Fruit fly (Drosophila melanogaster) whole organism, embryonic: Measurements from ENCODE around the gene CG15916.
A peak's percentile ranks its signal among the peaks of the same experiment; 100 is the strongest.

Source experiments
- Atf6 ChIP-seq: fragments of 200-800 bp; sonication (Bioruptor generic); IDR thresholded peaks from 2 replicates; pipeline ENCODE4 v1.3.6; 2022; ENCODE audit warnings: missing biosample characterization, missing genetic modification characterization
- BEAF-32 ChIP-seq: fragments of 200-800 bp; sonication (Bioruptor generic); optimal IDR thresholded peaks from 3 replicates; lab custom pipeline; 2017; ENCODE audit warnings: missing biosample characterization, missing genetic modification characterization, mild to moderate bottlenecking, moderate library complexity, missing genetic modification reagents
- Bdp1 ChIP-seq: fragments of 200-800 bp; sonication (Bioruptor generic); optimal IDR thresholded peaks from 3 replicates; lab custom pipeline; 2016; ENCODE audit warnings: missing biosample characterization, missing genetic modification characterization
- CG10431 ChIP-seq: fragments of 200-800 bp; sonication (Bioruptor generic); optimal IDR thresholded peaks from 3 replicates; lab custom pipeline; 2018; ENCODE audit warnings: missing biosample characterization, mild to moderate bottlenecking, missing genetic modification characterization
- CG10462 ChIP-seq: fragments of 200-800 bp; sonication (Bioruptor generic); optimal IDR thresholded peaks from 2 replicates; lab custom pipeline; 2016; ENCODE audit warnings: missing biosample characterization, missing genetic modification characterization
- CG10959 ChIP-seq: fragments of 200-800 bp; sonication (Bioruptor generic); IDR thresholded peaks from 2 replicates; pipeline ENCODE4 v1.3.6; 2022; ENCODE audit warnings: missing biosample characterization, missing genetic modification characterization
- CG12071 ChIP-seq: fragments of 200-800 bp; sonication (Bioruptor generic); optimal IDR thresholded peaks from 3 replicates; lab custom pipeline; 2018; ENCODE audit warnings: missing biosample characterization, mild to moderate bottlenecking, missing genetic modification characterization
- CG12769 ChIP-seq: fragments of 200-800 bp; sonication (Bioruptor generic); optimal IDR thresholded peaks from 2 replicates; lab custom pipeline; 2019; ENCODE audit warnings: missing biosample characterization, mild to moderate bottlenecking, missing genetic modification characterization, moderate library complexity
- CG15479 ChIP-seq: fragments of 200-800 bp; sonication (Bioruptor generic); optimal IDR thresholded peaks from 3 replicates; lab custom pipeline; 2019; ENCODE audit warnings: missing biosample characterization, mild to moderate bottlenecking, missing genetic modification characterization, moderate library complexity
- CG1602 ChIP-seq: fragments of 200-800 bp; sonication (Bioruptor generic); optimal IDR thresholded peaks from 3 replicates; lab custom pipeline; 2016; ENCODE audit warnings: missing biosample characterization, missing genetic modification characterization
- CG2202 ChIP-seq: fragments of 200-800 bp; sonication (Bioruptor generic); optimal IDR thresholded peaks from 2 replicates; lab custom pipeline; 2018; ENCODE audit warnings: missing biosample characterization, mild to moderate bottlenecking, missing genetic modification characterization
- CG30431 ChIP-seq: fragments of 200-800 bp; sonication (Bioruptor generic); optimal IDR thresholded peaks from 2 replicates; lab custom pipeline; 2017; ENCODE audit warnings: missing biosample characterization, missing genetic modification characterization
- CG31388 ChIP-seq: fragments of 200-800 bp; sonication (Bioruptor generic); optimal IDR thresholded peaks from 2 replicates; lab custom pipeline; 2016; ENCODE audit warnings: missing biosample characterization, missing genetic modification characterization
- CG33213 ChIP-seq: fragments of 200-800 bp; sonication (Bioruptor generic); optimal IDR thresholded peaks from 3 replicates; lab custom pipeline; 2016; ENCODE audit warnings: missing biosample characterization, missing genetic modification characterization
- CG43689 ChIP-seq: fragments of 200-800 bp; sonication (Bioruptor generic); IDR thresholded peaks from 2 replicates; pipeline ENCODE4 v1.3.6; 2022; ENCODE audit warnings: missing biosample characterization, missing genetic modification characterization
- CG6254 ChIP-seq: fragments of 200-800 bp; sonication (Bioruptor generic); optimal IDR thresholded peaks from 3 replicates; lab custom pipeline; 2017; ENCODE audit warnings: mild to moderate bottlenecking, missing biosample characterization, missing genetic modification reagents, missing genetic modification characterization
- CG7357 ChIP-seq: fragments of 200-800 bp; sonication (Bioruptor generic); IDR thresholded peaks from 3 replicates; pipeline ENCODE4 v1.3.6; 2022; ENCODE audit warnings: missing biosample characterization, missing genetic modification characterization
- CG7556 ChIP-seq: fragments of 200-800 bp; sonication (Bioruptor generic); optimal IDR thresholded peaks from 2 replicates; lab custom pipeline; 2017; ENCODE audit warnings: missing biosample characterization, mild to moderate bottlenecking, missing genetic modification characterization
- CG7839 ChIP-seq: fragments of 200-800 bp; sonication (Bioruptor generic); optimal IDR thresholded peaks from 3 replicates; lab custom pipeline; 2018; ENCODE audit warnings: missing biosample characterization, mild to moderate bottlenecking, missing genetic modification characterization, moderate library complexity
- CG8765 ChIP-seq: fragments of 200-800 bp; sonication (Bioruptor generic); IDR thresholded peaks from 2 replicates; pipeline ENCODE4 v1.3.6; 2022; ENCODE audit warnings: missing biosample characterization, missing genetic modification characterization
- CG8944 ChIP-seq: fragments of 200-800 bp; sonication (Bioruptor generic); optimal IDR thresholded peaks from 3 replicates; lab custom pipeline; 2016; ENCODE audit warnings: missing biosample characterization, missing genetic modification characterization
- CG9876 ChIP-seq: fragments of 200-800 bp; sonication (Bioruptor generic); optimal IDR thresholded peaks from 2 replicates; lab custom pipeline; 2016; ENCODE audit warnings: missing biosample characterization, missing genetic modification characterization
- D ChIP-seq, 2 experiments: fragments of 200-800 bp in 1 of 2; fragments of >200 bp in 1 of 2; sonication (Bioruptor generic) in 1 of 2; optimal IDR thresholded peaks; 2 replicates in 1 of 2; 3 replicates in 1 of 2; lab custom pipeline; 2017; ENCODE audit warnings: mild to moderate bottlenecking in 1 of 2, missing biosample characterization in 1 of 2, missing genetic modification characterization in 1 of 2, missing genetic modification reagents in 1 of 2
- Doc3 ChIP-seq: fragments of 200-800 bp; sonication (Bioruptor generic); IDR thresholded peaks from 3 replicates; pipeline ENCODE4 v1.3.6; 2022; ENCODE audit warnings: missing biosample characterization, missing genetic modification characterization; ENCODE audit not compliant: partially characterized antibody
- Ets65A ChIP-seq: fragments of 200-800 bp; sonication (Bioruptor generic); peaks from one replicate; lab custom pipeline; 2016; ENCODE audit warnings: missing biosample characterization, missing genetic modification characterization
- Fer1 ChIP-seq: fragments of 200-800 bp; sonication (Bioruptor generic); optimal IDR thresholded peaks from 2 replicates; lab custom pipeline; 2017; ENCODE audit warnings: missing biosample characterization, mild to moderate bottlenecking, missing genetic modification characterization
- HLH4C ChIP-seq: fragments of 200-800 bp; sonication (Bioruptor generic); IDR thresholded peaks from 3 replicates; pipeline ENCODE4 v1.3.6; 2022; ENCODE audit warnings: missing biosample characterization, missing genetic modification characterization; ENCODE audit not compliant: partially characterized antibody
- Hey ChIP-seq: fragments of 200-800 bp; sonication (Bioruptor generic); optimal IDR thresholded peaks from 3 replicates; lab custom pipeline; 2018; ENCODE audit warnings: missing biosample characterization, mild to moderate bottlenecking, missing genetic modification characterization
- Hr51 ChIP-seq, 2 experiments: fragments of 200-800 bp; sonication (Bioruptor generic); optimal IDR thresholded peaks; 2 replicates in 1 of 2; 3 replicates in 1 of 2; lab custom pipeline; 2016 to 2018; ENCODE audit warnings: missing biosample characterization in 2 of 2, missing genetic modification characterization in 2 of 2, mild to moderate bottlenecking in 1 of 2, moderate library complexity in 1 of 2
- Nf-YB ChIP-seq: fragments of 200-800 bp; sonication (Bioruptor generic); optimal IDR thresholded peaks from 3 replicates; lab custom pipeline; 2019; ENCODE audit warnings: missing biosample characterization, mild to moderate bottlenecking, missing genetic modification characterization, moderate library complexity
- Optix ChIP-seq: fragments of 200-800 bp; sonication (Bioruptor generic); IDR thresholded peaks from 3 replicates; pipeline ENCODE4 v1.3.6; 2022; ENCODE audit warnings: missing biosample characterization, missing genetic modification characterization
- Pdp1 ChIP-seq, 2 experiments: fragments of 200-800 bp; sonication (Bioruptor generic); optimal IDR thresholded peaks; 3 replicates each; lab custom pipeline; 2016; ENCODE audit warnings: missing biosample characterization in 2 of 2, missing genetic modification characterization in 2 of 2, mild to moderate bottlenecking in 1 of 2, moderate library complexity in 1 of 2
- Stat92E ChIP-seq, 3 experiments: fragments of >200 bp in 2 of 3; fragments of 200-800 bp in 1 of 3; sonication (Bioruptor generic) in 1 of 3; optimal IDR thresholded peaks; 2 replicates each; lab custom pipeline; 2017 to 2019; ENCODE audit warnings: missing biosample characterization in 3 of 3, missing genetic modification characterization in 3 of 3, mild to moderate bottlenecking in 1 of 3, moderate library complexity in 1 of 3
- Xrp1 ChIP-seq: fragments of 200-800 bp; sonication (Bioruptor generic); IDR thresholded peaks from 2 replicates; pipeline ENCODE4 v1.3.6; 2022; ENCODE audit warnings: missing biosample characterization, missing genetic modification characterization
- ac ChIP-seq: fragments of 200-800 bp; sonication (Bioruptor generic); optimal IDR thresholded peaks from 3 replicates; lab custom pipeline; 2017; ENCODE audit warnings: missing biosample characterization, mild to moderate bottlenecking, missing genetic modification characterization
- btn ChIP-seq: fragments of 200-800 bp; sonication (Bioruptor generic); optimal IDR thresholded peaks from 2 replicates; lab custom pipeline; 2016; ENCODE audit warnings: missing biosample characterization, missing genetic modification characterization
- ind ChIP-seq: fragments of 200-800 bp; sonication (Bioruptor generic); optimal IDR thresholded peaks from 3 replicates; lab custom pipeline; 2016; ENCODE audit warnings: missing biosample characterization, missing genetic modification characterization
- jigr1 ChIP-seq: fragments of 200-800 bp; sonication (Bioruptor generic); IDR thresholded peaks from 3 replicates; pipeline ENCODE4 v1.3.6; 2022; ENCODE audit warnings: missing biosample characterization, missing genetic modification characterization
- jing ChIP-seq: fragments of 200-800 bp; sonication (Bioruptor generic); optimal IDR thresholded peaks from 2 replicates; lab custom pipeline; 2018; ENCODE audit warnings: missing biosample characterization, mild to moderate bottlenecking, missing genetic modification characterization
- ken ChIP-seq: fragments of 200-800 bp; sonication (Bioruptor generic); IDR thresholded peaks from 3 replicates; pipeline ENCODE4 v1.3.6; 2022; ENCODE audit warnings: missing biosample characterization, missing genetic modification characterization
- maf-S ChIP-seq: fragments of 200-800 bp; sonication (Bioruptor generic); optimal IDR thresholded peaks from 2 replicates; lab custom pipeline; 2016; ENCODE audit warnings: missing biosample characterization, missing genetic modification characterization
- onecut ChIP-seq: fragments of 200-800 bp; sonication (Bioruptor generic); IDR thresholded peaks from 2 replicates; pipeline ENCODE4 v1.3.6; 2022; ENCODE audit warnings: missing biosample characterization, missing genetic modification characterization
- p53 ChIP-seq: fragments of 200-800 bp; sonication (Bioruptor generic); optimal IDR thresholded peaks from 2 replicates; lab custom pipeline; 2016; ENCODE audit warnings: missing biosample characterization, missing genetic modification characterization
- pb ChIP-seq: fragments of 200-800 bp; sonication (Bioruptor generic); optimal IDR thresholded peaks from 3 replicates; lab custom pipeline; 2016; ENCODE audit warnings: missing biosample characterization, missing genetic modification characterization
- pfk ChIP-seq: fragments of 200-800 bp; sonication (Bioruptor generic); optimal IDR thresholded peaks from 2 replicates; lab custom pipeline; 2018; ENCODE audit warnings: missing biosample characterization, mild to moderate bottlenecking, missing genetic modification characterization, moderate library complexity
- slbo ChIP-seq: fragments of 200-800 bp; sonication (Bioruptor generic); IDR thresholded peaks from 2 replicates; pipeline ENCODE4 v1.3.6; 2022; ENCODE audit warnings: missing biosample characterization, missing genetic modification characterization
- slou ChIP-seq: fragments of 200-800 bp; sonication (Bioruptor generic); optimal IDR thresholded peaks from 3 replicates; lab custom pipeline; 2016; ENCODE audit warnings: missing biosample characterization, missing genetic modification characterization
- sob ChIP-seq: fragments of 200-800 bp; sonication (Bioruptor generic); IDR thresholded peaks from 2 replicates; pipeline ENCODE4 v1.3.6; 2022; ENCODE audit warnings: missing biosample characterization, missing genetic modification characterization
- twi ChIP-seq: fragments of 200-800 bp; optimal IDR thresholded peaks from 2 replicates; lab custom pipeline; 2019; ENCODE audit warnings: missing biosample characterization, mild to moderate bottlenecking, missing genetic modification characterization, moderate library complexity
- usp ChIP-seq: fragments of >200 bp; optimal IDR thresholded peaks from 2 replicates; lab custom pipeline; 2017; ENCODE audit warnings: missing biosample characterization, missing genetic modification characterization
- wor ChIP-seq: fragments of 200-800 bp; sonication (Bioruptor generic); IDR thresholded peaks from 2 replicates; pipeline ENCODE4 v1.3.6; 2022; ENCODE audit warnings: missing biosample characterization, missing genetic modification characterization

Gene CG15916

dm6 chrX:15860479-15860878 lies 29.9 kb upstream of the CG15916 start (continued):
- TF ChIP-seq wor (GFP tag; lab: Robert Waterston, UW) (no peak), Xrp1 (no peak), CG31388 (GFP tag; lab: Kevin White, UChicago) (no peak), CG10462 (GFP tag; lab: Kevin White, UChicago) (no peak), CG9876 (GFP tag; lab: Kevin White, UChicago) (no peak), slbo (peak; percentile 43; the same call in 1 of the 2 replicates), D (optimal IDR thresholded peaks at IDR 0.05; lab: Kevin White, UChicago) (no peak), D (GFP tag; optimal IDR thresholded peaks at IDR 0.05; lab: Kevin White, UChicago) (no peak), onecut (GFP tag; lab: Robert Waterston, UW) (peak; percentile 93), CG8765 (GFP tag; lab: Robert Waterston, UW) (0 out of 2 replicates have a peak, but pooled peaks have one; percentile 21), CG10431 (GFP tag; lab: Kevin White, UChicago) (peak; percentile 28), slou (no peak), btn (no peak), CG12071 (GFP tag; lab: Kevin White, UChicago) (no peak), Stat92E (GFP tag; optimal IDR thresholded peaks at IDR 0.05; lab: Kevin White, UChicago) (no peak), Hey (tag; lab: Kevin White, UChicago) (no peak), Fer1 (GFP tag; lab: Kevin White, UChicago) (peak; percentile 31), Optix (GFP tag; lab: Robert Waterston, UW) (no peak), maf-S (GFP tag; lab: Kevin White, UChicago) (no peak), CG7556 (GFP tag; lab: Kevin White, UChicago) (no peak), pfk (GFP tag; lab: Kevin White, UChicago) (no peak), jigr1 (GFP tag; lab: Robert Waterston, UW) (no peak), CG7357 (no peak), Nf-YB (GFP tag; lab: Kevin White, UChicago) (no peak), BEAF-32 (GFP tag; lab: Kevin White, UChicago) (no peak), CG8944 (GFP tag; lab: Kevin White, UChicago) (no peak), CG7839 (peak; percentile 27), p53 (no peak), Bdp1 (GFP tag; lab: Kevin White, UChicago) (no peak), jing (GFP tag; lab: Kevin White, UChicago) (no peak), CG43689 (GFP tag; lab: Robert Waterston, UW) (no peak), CG2202 (tag; lab: Kevin White, UChicago) (no peak), CG1602 (GFP tag; lab: Kevin White, UChicago) (no peak), CG12769 (tag; lab: Kevin White, UChicago) (no peak), HLH4C (peak; percentile 15; the same call in 1 of the 3 replicates), CG6254 (no peak), ac (GFP tag; lab: Kevin White, UChicago) (no peak), twi (tag; lab: Kevin White, UChicago) (no peak), ken (no peak), CG33213 (GFP tag; lab: Kevin White, UChicago) (no peak), Doc3 (GFP tag; lab: Robert Waterston, UW) (no peak), usp (GFP tag; lab: Kevin White, UChicago) (no peak), CG15479 (GFP tag; lab: Kevin White, UChicago) (peak; percentile 59), pb (GFP tag; lab: Kevin White, UChicago) (no peak), Ets65A (GFP tag; lab: Kevin White, UChicago) (no peak), Hr51 (GFP tag; optimal IDR thresholded peaks at IDR 0.05; lab: Kevin White, UChicago) (no peak), Pdp1 (GFP tag; optimal IDR thresholded peaks at IDR 0.05; lab: Kevin White, UChicago) (no peak), Atf6 (GFP tag; lab: Robert Waterston, UW) (peak; percentile 45; the same call in 1 of the 2 replicates), ind (no peak), sob (GFP tag; lab: Robert Waterston, UW) (peak; percentile 54; the same call in 1 of the 2 replicates), CG30431 (GFP tag; lab: Kevin White, UChicago) (no peak), CG10959 (GFP tag; lab: Robert Waterston, UW) (no peak)
